Fruit fly (Drosophila melanogaster) whole organism, adult: ENCODE results near the gene Mal-B1.

Source experiments
- CG11617 ChIP-seq: fragments of 200-800 bp; sonication (Bioruptor generic); optimal IDR thresholded peaks from 2 replicates; lab custom pipeline; 2017; ENCODE audit warnings: mild to moderate bottlenecking, missing biosample characterization, missing genetic modification reagents, missing genetic modification characterization
- CG14711 ChIP-seq: fragments of 200-800 bp; sonication (Bioruptor generic); optimal IDR thresholded peaks from 2 replicates; lab custom pipeline; 2018; ENCODE audit warnings: missing biosample characterization, mild to moderate bottlenecking, missing genetic modification characterization, moderate library complexity
- CG1620 ChIP-seq: fragments of 200-800 bp; sonication (Bioruptor generic); optimal IDR thresholded peaks from 2 replicates; lab custom pipeline; 2016; ENCODE audit warnings: missing biosample characterization, missing genetic modification characterization
- CG5204 ChIP-seq: fragments of 200-800 bp; sonication (Bioruptor generic); optimal IDR thresholded peaks from 2 replicates; lab custom pipeline; 2016; ENCODE audit warnings: missing biosample characterization, missing genetic modification characterization
- CG7045 ChIP-seq: fragments of 200-800 bp; sonication (Bioruptor generic); optimal IDR thresholded peaks from 2 replicates; lab custom pipeline; 2017; ENCODE audit warnings: missing biosample characterization, mild to moderate bottlenecking, missing genetic modification characterization
- CG7101 ChIP-seq: fragments of 200-800 bp; sonication (Bioruptor generic); optimal IDR thresholded peaks from 2 replicates; lab custom pipeline; 2018; ENCODE audit warnings: missing biosample characterization, mild to moderate bottlenecking, missing genetic modification characterization, moderate library complexity
- Crg-1 ChIP-seq: fragments of 200-800 bp; sonication (Bioruptor generic); optimal IDR thresholded peaks from 2 replicates; lab custom pipeline; 2016; ENCODE audit warnings: missing biosample characterization, missing genetic modification characterization
- Hr96 ChIP-seq: fragments of 200-800 bp; sonication (Bioruptor generic); optimal IDR thresholded peaks from 2 replicates; lab custom pipeline; 2016; ENCODE audit warnings: missing biosample characterization, missing genetic modification characterization
- bab1 ChIP-seq: fragments of 200-800 bp; sonication (Bioruptor generic); optimal IDR thresholded peaks from 3 replicates; lab custom pipeline; 2019; ENCODE audit warnings: missing biosample characterization, mild to moderate bottlenecking, missing genetic modification characterization, moderate library complexity
- cic ChIP-seq: fragments of 200-800 bp; sonication (Bioruptor generic); optimal IDR thresholded peaks from 2 replicates; lab custom pipeline; 2017; ENCODE audit warnings: missing biosample characterization, mild to moderate bottlenecking, missing genetic modification characterization, moderate library complexity
- cnc ChIP-seq, 2 experiments: fragments of >200 bp; optimal IDR thresholded peaks; 2 replicates each; lab custom pipeline; 2017
- kay ChIP-seq: fragments of 200-800 bp; sonication (Bioruptor generic); peaks from one replicate; lab custom pipeline; 2016; ENCODE audit warnings: missing biosample characterization, missing genetic modification characterization, borderline replicate concordance
- ovo ChIP-seq: fragments of 200-800 bp; sonication (Bioruptor generic); optimal IDR thresholded peaks from 2 replicates; lab custom pipeline; 2016; ENCODE audit warnings: missing biosample characterization, missing genetic modification characterization
- pad ChIP-seq: fragments of 200-800 bp; sonication (Bioruptor generic); optimal IDR thresholded peaks from 3 replicates; lab custom pipeline; 2017; ENCODE audit warnings: missing biosample characterization, missing genetic modification characterization, mild to moderate bottlenecking, moderate library complexity, missing genetic modification reagents

DNA sequence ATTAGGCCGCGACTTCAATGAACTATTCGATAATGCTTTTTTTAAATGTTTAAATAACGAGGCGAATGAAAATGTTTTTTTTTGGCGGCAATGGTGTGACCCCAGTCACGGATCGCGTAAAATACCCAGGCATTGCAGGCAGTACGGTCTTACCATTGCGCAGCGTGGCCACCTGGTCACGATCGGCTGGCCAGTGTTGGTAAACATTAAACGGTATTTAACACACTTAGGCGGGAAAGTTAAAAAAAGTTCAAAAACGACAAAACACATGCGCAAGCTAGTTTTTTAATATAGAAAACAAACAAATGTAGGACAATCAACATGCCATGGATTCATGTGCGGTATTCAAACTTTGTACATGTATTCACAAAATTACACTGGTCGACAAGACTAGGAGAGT lies 17.7 kb upstream of the Mal-B1 start, which contains the start of gene esc:
- no peak for TF ChIP-seq cic (GFP tag; lab: Kevin White, UChicago)
- no peak for TF ChIP-seq CG7045 (GFP tag; lab: Kevin White, UChicago)
- TF ChIP-seq ovo (GFP tag; lab: Kevin White, UChicago): peak; percentile 39
- TF ChIP-seq Crg-1 (GFP tag; lab: Kevin White, UChicago): peak; percentile 45
- TF ChIP-seq kay: no peak
- TF ChIP-seq CG14711 (tag; lab: Kevin White, UChicago): peak; percentile 13
- TF ChIP-seq CG1620 (GFP tag; lab: Kevin White, UChicago): peak; percentile 41
- peak; percentile 20 for TF ChIP-seq CG7101 (tag; lab: Kevin White, UChicago)
- TF ChIP-seq cnc (optimal IDR thresholded peaks at IDR 0.05; lab: Kevin White, UChicago): no peak
- no peak for TF ChIP-seq CG5204
- peak; percentile 35 for TF ChIP-seq pad
- no peak for TF ChIP-seq Hr96
- no peak for TF ChIP-seq CG11617 (GFP tag; lab: Kevin White, UChicago)
- TF ChIP-seq bab1 (GFP tag; lab: Kevin White, UChicago): peak; percentile 50
